Fruit fly (Drosophila melanogaster): ENCODE data around the gene CG15739.

CG15739 gene

DNA sequence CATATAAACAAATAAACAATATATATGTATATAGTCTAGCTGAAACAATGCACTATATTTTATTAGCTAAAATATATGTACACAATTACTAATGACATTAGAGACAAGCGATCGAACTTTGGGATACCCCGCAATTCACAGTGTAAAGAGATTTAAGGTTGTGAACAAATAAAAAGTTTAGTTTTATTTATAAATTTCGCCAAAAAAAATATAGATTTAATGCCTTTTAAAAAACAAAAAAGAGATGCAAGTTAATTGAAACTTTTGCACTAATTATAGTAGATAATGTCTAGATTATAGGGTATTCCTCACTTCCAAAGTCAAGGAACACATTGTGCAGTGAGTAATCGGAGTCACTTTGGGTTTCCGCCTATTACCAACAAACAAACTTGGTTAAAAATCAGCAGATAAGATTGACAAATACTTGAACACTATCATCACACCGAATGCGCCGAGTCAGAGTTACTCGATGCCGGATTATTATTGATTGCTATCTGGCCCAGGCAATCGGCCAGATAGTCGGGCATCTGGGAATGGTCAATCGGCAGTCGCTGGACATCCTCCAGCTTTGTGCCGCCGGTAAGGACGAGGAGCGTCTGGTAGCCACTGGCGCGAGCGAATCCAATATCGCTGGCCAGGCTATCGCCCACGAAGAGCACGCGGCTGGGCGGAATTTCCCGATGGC is 2.2 kb downstream of the CG15739 start (continued):
- no peak for TF ChIP-seq Sox102F (GFP tag; optimal IDR thresholded peaks at IDR 0.05)
- TF ChIP-seq CG33213 (GFP tag; optimal IDR thresholded peaks at IDR 0.05), result no peak
- no peak for TF ChIP-seq dysf (GFP tag; IDR thresholded peaks at IDR 0.05)
- no peak for TF ChIP-seq E2f2 (GFP tag; IDR thresholded peaks at IDR 0.05)
- TF ChIP-seq ham (GFP tag; IDR thresholded peaks at IDR 0.05), result no peak
- no peak for TF ChIP-seq ase (GFP tag; IDR thresholded peaks at IDR 0.05)

DNA sequence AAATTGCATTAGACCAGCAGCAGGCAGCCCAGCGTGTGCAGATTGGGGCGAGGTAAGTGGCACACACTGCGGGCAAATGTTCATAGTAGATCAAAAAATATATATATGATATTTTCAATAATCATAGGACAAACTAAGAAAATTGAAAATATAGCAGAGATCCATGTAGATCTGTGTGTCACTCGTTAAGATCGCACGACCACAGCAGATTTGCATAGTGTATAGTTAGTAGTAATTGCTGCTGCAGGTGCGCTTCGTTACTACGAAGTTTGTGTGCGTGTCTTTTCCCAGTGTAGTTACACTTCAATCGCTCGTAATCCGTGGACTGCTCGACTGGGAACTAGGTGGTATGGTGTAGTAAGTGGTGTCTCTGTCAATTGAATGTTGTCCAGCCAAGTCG is 4.0 kb downstream of the CG15739 start, which contains the start of gene CG10352:
Gene CG10352, minus strand, starts transcription at position 4 of the 400 bp plus-strand sequence.
- TF ChIP-seq CG18619 (GFP tag; optimal IDR thresholded peaks at IDR 0.05) (no peak), dan (GFP tag; IDR thresholded peaks at IDR 0.05) (no peak), CG16779 (GFP tag; IDR thresholded peaks at IDR 0.05) (no peak), Meics (GFP tag; optimal IDR thresholded peaks at IDR 0.05) (peak; percentile 57), Dip2 (GFP tag; IDR thresholded peaks at IDR 0.05) (no peak), Stat92E (GFP tag; optimal IDR thresholded peaks at IDR 0.05) (no peak), hkb (optimal IDR thresholded peaks at IDR 0.05) (no peak), hkb (GFP tag; IDR thresholded peaks at IDR 0.05) (0 out of 2 replicates have a peak, but pooled peaks have one; percentile 14), prd (optimal IDR thresholded peaks at IDR 0.05) (no peak), prd (GFP tag; IDR thresholded peaks at IDR 0.05) (0 out of 3 replicates have a peak, but pooled peaks have one; percentile 14), sr (GFP tag; IDR thresholded peaks at IDR 0.05) (no peak), Lhr (GFP tag; optimal IDR thresholded peaks at IDR 0.05) (no peak), CG3847 (GFP tag; IDR thresholded peaks at IDR 0.05) (no peak), Drgx (GFP tag; IDR thresholded peaks at IDR 0.05) (peak; percentile 48; the same call in 1 of the 2 replicates), ap (GFP tag; IDR thresholded peaks at IDR 0.05) (no peak), sc (optimal IDR thresholded peaks at IDR 0.05) (no peak), sc (GFP tag; optimal IDR thresholded peaks at IDR 0.05) (no peak), dpn (GFP tag; optimal IDR thresholded peaks at IDR 0.05) (no peak), kah (GFP tag; optimal IDR thresholded peaks at IDR 0.05) (no peak), CG2678 (tag; optimal IDR thresholded peaks at IDR 0.05) (no peak), row (GFP tag; IDR thresholded peaks at IDR 0.05) (peak; percentile 51)

DNA sequence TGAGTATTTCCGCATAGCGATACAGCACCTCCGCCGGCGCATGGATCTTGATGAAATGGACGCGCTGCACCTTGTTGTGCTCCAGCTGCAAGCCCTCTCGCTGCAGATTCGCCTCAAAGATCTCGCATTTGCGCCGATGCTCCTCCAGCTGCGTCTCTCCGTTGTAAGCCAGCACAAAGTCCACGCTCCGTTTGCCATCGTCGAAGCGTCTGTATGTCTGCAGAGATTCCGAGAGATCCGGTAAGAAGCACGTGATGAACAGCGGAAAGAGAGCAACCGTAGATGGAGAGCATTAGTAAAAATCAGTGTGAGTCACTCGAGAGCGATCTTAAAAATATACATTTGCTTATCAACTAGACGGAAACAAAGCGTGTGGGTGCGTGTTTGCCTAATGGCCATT is 8.6 kb downstream of the CG15739 start:
- TF ChIP-seq gsb (GFP tag; IDR thresholded peaks at IDR 0.05) (no peak), Trl (optimal IDR thresholded peaks at IDR 0.05) (peak in 1 of 2 experiments; percentile 18), Trl (GFP tag; optimal IDR thresholded peaks at IDR 0.05) (no peak), ara (GFP tag; IDR thresholded peaks at IDR 0.05) (no peak), cwo (GFP tag; optimal IDR thresholded peaks at IDR 0.05) (peak; percentile 76), nom (GFP tag; optimal IDR thresholded peaks at IDR 0.05) (peak; percentile 69), sr (GFP tag; IDR thresholded peaks at IDR 0.05) (peak; percentile 88; the same call in 1 of the 3 replicates)

dm6 chrX:11882447-11882846 is 9.3 kb downstream of the CG15739 start:
- peak; percentile 68 for TF ChIP-seq grau (tag; optimal IDR thresholded peaks at IDR 0.05)
- peak; percentile 8; the same call in 1 of the 3 replicates for TF ChIP-seq row (GFP tag; IDR thresholded peaks at IDR 0.05)
- peak; percentile 22 for TF ChIP-seq cg (GFP tag; optimal IDR thresholded peaks at IDR 0.05)
- no peak for TF ChIP-seq CG13894 (tag; optimal IDR thresholded peaks at IDR 0.05)

All from whole organism, embryonic.